Worm (Caenorhabditis elegans) whole organism, early embryonic: Measurements from ENCODE around the gene C44H9.6.

Experiments used
- B0310.2 ChIP-seq: sonication (generic microtip); optimal IDR thresholded peaks from 2 replicates; lab custom pipeline; 2016; ENCODE audit warnings: mild to moderate bottlenecking, missing genetic modification characterization, missing compliant biosample characterization
- F13C5.2 ChIP-seq: sonication (generic microtip); optimal IDR thresholded peaks from 2 replicates; lab custom pipeline; 2017; ENCODE audit warnings: mild to moderate bottlenecking, missing genetic modification characterization, inconsistent platforms, missing compliant biosample characterization
- aly-1 ChIP-seq: sonication (generic microtip); optimal IDR thresholded peaks from 2 replicates; lab custom pipeline; 2016; ENCODE audit warnings: missing genetic modification characterization, missing compliant biosample characterization
- ama-1 ChIP-seq: fragments of 150-350 bp; optimal IDR thresholded peaks from 2 replicates; lab custom pipeline; 2014
- ceh-13 ChIP-seq: fragments of 200-800 bp; sonication (Bioruptor generic); optimal IDR thresholded peaks from 2 replicates; lab custom pipeline; 2018; ENCODE audit warnings: mild to moderate bottlenecking, missing genetic modification characterization, missing compliant biosample characterization
- ceh-36 ChIP-seq: sonication (generic microtip); optimal IDR thresholded peaks from 2 replicates; lab custom pipeline; 2016; ENCODE audit warnings: missing genetic modification characterization, inconsistent platforms, missing compliant biosample characterization
- ets-7 ChIP-seq: sonication (generic microtip); optimal IDR thresholded peaks from 2 replicates; lab custom pipeline; 2016; ENCODE audit warnings: missing genotype, missing genetic modification characterization, missing compliant biosample characterization
- flt-1 ChIP-seq: fragments of 200-800 bp; sonication (Bioruptor generic); IDR thresholded peaks from 2 replicates; pipeline ENCODE4 v1.3.6; 2022; ENCODE audit warnings: missing genetic modification characterization, missing compliant biosample characterization
- hmbx-1 ChIP-seq: sonication (generic microtip); optimal IDR thresholded peaks from 2 replicates; lab custom pipeline; 2016; ENCODE audit warnings: mild to moderate bottlenecking, missing genetic modification characterization, missing compliant biosample characterization
- hmg-4 ChIP-seq: fragments of 200-800 bp; sonication (Bioruptor generic); optimal IDR thresholded peaks from 2 replicates; lab custom pipeline; 2018; ENCODE audit warnings: mild to moderate bottlenecking, missing genetic modification characterization, missing compliant biosample characterization
- hnd-1 ChIP-seq: sonication (generic microtip); optimal IDR thresholded peaks from 2 replicates; lab custom pipeline; 2016; ENCODE audit warnings: missing genetic modification characterization, missing compliant biosample characterization
- pes-1 ChIP-seq: fragments of 200-800 bp; sonication (Bioruptor generic); IDR thresholded peaks from 2 replicates; pipeline ENCODE4 v1.3.6; 2022; ENCODE audit warnings: missing genetic modification reagents, missing genetic modification characterization, missing compliant biosample characterization
- scrt-1 ChIP-seq: fragments of 200-800 bp; sonication (Bioruptor generic); IDR thresholded peaks from 2 replicates; pipeline ENCODE4 v1.3.6; 2022; ENCODE audit warnings: missing genetic modification characterization, missing compliant biosample characterization
- sea-1 ChIP-seq: fragments of 200-800 bp; sonication (Bioruptor generic); conservative IDR thresholded peaks from 2 replicates; pipeline ENCODE4 v1.3.6; 2022; ENCODE audit warnings: missing genetic modification characterization, missing compliant biosample characterization
- tbx-11 ChIP-seq: fragments of 200-800 bp; sonication (Bioruptor generic); IDR thresholded peaks from 2 replicates; pipeline ENCODE4 v1.3.6; 2022; ENCODE audit warnings: missing genetic modification characterization, missing compliant biosample characterization
- tbx-37 ChIP-seq: fragments of 200-800 bp; sonication (Bioruptor generic); conservative IDR thresholded peaks from 2 replicates; pipeline ENCODE4 v1.3.6; 2022; ENCODE audit warnings: missing genetic modification reagents, missing genetic modification characterization, missing compliant biosample characterization
- tra-4 ChIP-seq: sonication (generic microtip); optimal IDR thresholded peaks from 2 replicates; lab custom pipeline; 2017; ENCODE audit warnings: missing genetic modification characterization, missing compliant biosample characterization

The C44H9.6 gene

ce11 chrV:12811126-12811525 lies 34.0 kb downstream of the C44H9.6 start, which contains the start of gene ZC443.2:
Gene ZC443.2, minus strand, starts transcription at chrV:12811192.
- no peak for TF ChIP-seq tbx-37 (GFP tag; lab: Robert Waterston, UW)
- TF ChIP-seq hmg-4 (GFP tag; lab: Kevin White, UChicago) = no peak
- TF ChIP-seq sea-1 = no peak
- TF ChIP-seq hnd-1 (tag; lab: Kevin White, UChicago) = no peak
- no peak for TF ChIP-seq flt-1 (GFP tag; lab: Robert Waterston, UW)
- no peak for TF ChIP-seq tbx-11 (GFP tag; lab: Robert Waterston, UW)
- TF ChIP-seq aly-1 (tag; lab: Kevin White, UChicago) = no peak

ce11 chrV:12809876-12810275 lies 35.3 kb downstream of the C44H9.6 start, which contains the start of gene ZC443.1:
Gene ZC443.1, minus strand, starts transcription at chrV:12810080.
- TF ChIP-seq hmg-4 (GFP tag; lab: Kevin White, UChicago) (no peak), scrt-1 (GFP tag; lab: Robert Waterston, UW) (no peak), ama-1 (lab: Kevin White, UChicago) (no peak), F13C5.2 (tag; lab: Kevin White, UChicago) (no peak), ceh-13 (GFP tag; lab: Kevin White, UChicago) (no peak), hmbx-1 (tag; lab: Kevin White, UChicago) (no peak), B0310.2 (tag; lab: Kevin White, UChicago) (no peak), pes-1 (GFP tag; lab: Robert Waterston, UW) (no peak), ets-7 (no peak), ceh-36 (no peak), flt-1 (GFP tag; lab: Robert Waterston, UW) (no peak), tbx-11 (GFP tag; lab: Robert Waterston, UW) (no peak), aly-1 (tag; lab: Kevin White, UChicago) (no peak), hnd-1 (tag; lab: Kevin White, UChicago) (no peak), tbx-37 (GFP tag; lab: Robert Waterston, UW) (no peak), tra-4 (no peak), sea-1 (no peak)

ce11 chrV:12806190-12806589 lies 39.0 kb downstream of the C44H9.6 start, which contains the start of gene ZC443.7:
Gene ZC443.7, plus strand, starts transcription at chrV:12806490.
- TF ChIP-seq tbx-37 (GFP tag; lab: Robert Waterston, UW) (no peak), B0310.2 (tag; lab: Kevin White, UChicago) (no peak), scrt-1 (GFP tag; lab: Robert Waterston, UW) (no peak)

- no peak for TF ChIP-seq scrt-1 (GFP tag; lab: Robert Waterston, UW)
- no peak for TF ChIP-seq F13C5.2 (tag; lab: Kevin White, UChicago)
- no peak for TF ChIP-seq ceh-13 (GFP tag; lab: Kevin White, UChicago)
- no peak for TF ChIP-seq aly-1 (tag; lab: Kevin White, UChicago)
- TF ChIP-seq tbx-11 (GFP tag; lab: Robert Waterston, UW) = no peak
- TF ChIP-seq ama-1 (lab: Kevin White, UChicago) = no peak
- TF ChIP-seq pes-1 (GFP tag; lab: Robert Waterston, UW) = no peak
- no peak for TF ChIP-seq B0310.2 (tag; lab: Kevin White, UChicago)
- TF ChIP-seq ceh-36 = no peak
- TF ChIP-seq ets-7 = no peak
- no peak for TF ChIP-seq tbx-37 (GFP tag; lab: Robert Waterston, UW)
- no peak for TF ChIP-seq flt-1 (GFP tag; lab: Robert Waterston, UW)
- TF ChIP-seq sea-1 = no peak
- no peak for TF ChIP-seq hmbx-1 (tag; lab: Kevin White, UChicago)
- TF ChIP-seq hnd-1 (tag; lab: Kevin White, UChicago) = no peak
- TF ChIP-seq tra-4 = no peak
Observed at ce11 chrV:12803274-12803673, 41.9 kb downstream of the C44H9.6 start, which contains the start of gene srbc-45. Gene srbc-45, plus strand, starts transcription at chrV:12803574.

ce11 chrV:12800171-12800570 lies 45.0 kb downstream of the C44H9.6 start, which contains the start of gene ugt-3:
Gene ugt-3, minus strand, starts transcription at chrV:12800271.
- TF ChIP-seq scrt-1 (GFP tag; lab: Robert Waterston, UW) = no peak
- TF ChIP-seq pes-1 (GFP tag; lab: Robert Waterston, UW) = no peak
- no peak for TF ChIP-seq B0310.2 (tag; lab: Kevin White, UChicago)
- no peak for TF ChIP-seq hmg-4 (GFP tag; lab: Kevin White, UChicago)

ce11 chrV:12797992-12798391 lies 47.2 kb downstream of the C44H9.6 start, which contains the start of gene ugt-6:
Gene ugt-6, minus strand, starts transcription at chrV:12798224.
- TF ChIP-seq ceh-36 = no peak
- TF ChIP-seq hmbx-1 (tag; lab: Kevin White, UChicago) = no peak
- TF ChIP-seq tra-4 = no peak
- no peak for TF ChIP-seq ceh-13 (GFP tag; lab: Kevin White, UChicago)
- no peak for TF ChIP-seq flt-1 (GFP tag; lab: Robert Waterston, UW)
- no peak for TF ChIP-seq sea-1
- no peak for TF ChIP-seq hmg-4 (GFP tag; lab: Kevin White, UChicago)
- TF ChIP-seq pes-1 (GFP tag; lab: Robert Waterston, UW) = no peak

- no peak for TF ChIP-seq scrt-1 (GFP tag; lab: Robert Waterston, UW)
- no peak for TF ChIP-seq tra-4
- no peak for TF ChIP-seq hmg-4 (GFP tag; lab: Kevin White, UChicago)
- no peak for TF ChIP-seq tbx-37 (GFP tag; lab: Robert Waterston, UW)
- no peak for TF ChIP-seq F13C5.2 (tag; lab: Kevin White, UChicago)
- no peak for TF ChIP-seq aly-1 (tag; lab: Kevin White, UChicago)
- TF ChIP-seq tbx-11 (GFP tag; lab: Robert Waterston, UW) = no peak
- TF ChIP-seq ceh-36 = no peak
- TF ChIP-seq ets-7 = no peak
Observed at ce11 chrV:12796908-12797490, 48.1 kb downstream of the C44H9.6 start.

ce11 chrV:12795927-12796326 lies 49.2 kb downstream of the C44H9.6 start:
- TF ChIP-seq hnd-1 (tag; lab: Kevin White, UChicago) (no peak), ceh-13 (GFP tag; lab: Kevin White, UChicago) (no peak), tra-4 (no peak), ets-7 (no peak), B0310.2 (tag; lab: Kevin White, UChicago) (no peak), aly-1 (tag; lab: Kevin White, UChicago) (no peak), flt-1 (GFP tag; lab: Robert Waterston, UW) (no peak), ama-1 (lab: Kevin White, UChicago) (no peak), ceh-36 (no peak)
